Worm (Caenorhabditis elegans) whole organism, L4 larva: Measurements from ENCODE around the gene ast-1.

Source experiments
- Y105C5A.15 ChIP-seq: fragments of 200-800 bp; sonication (Bioruptor generic); IDR thresholded peaks from 2 replicates; pipeline ENCODE4 v1.3.6; 2022; ENCODE audit warnings: missing genetic modification characterization, missing compliant biosample characterization
- attf-4 ChIP-seq: sonication (generic microtip); optimal IDR thresholded peaks from 3 replicates; lab custom pipeline; 2017; ENCODE audit warnings: missing biosample characterization, missing genetic modification characterization
- ceh-20 ChIP-seq: fragments of 200-800 bp; sonication (Bioruptor generic); IDR thresholded peaks from 2 replicates; pipeline ENCODE4 v1.3.6; 2022; ENCODE audit warnings: missing genetic modification reagents, missing genetic modification characterization, missing compliant biosample characterization
- ceh-28 ChIP-seq: fragments of 150-350 bp; optimal IDR thresholded peaks from 2 replicates; lab custom pipeline; 2014; ENCODE audit warnings: missing biosample characterization, missing genetic modification reagents, missing genetic modification characterization
- ceh-62 ChIP-seq: sonication (generic microtip); optimal IDR thresholded peaks from 2 replicates; lab custom pipeline; 2017; ENCODE audit warnings: missing biosample characterization, missing genetic modification characterization
- ceh-82 ChIP-seq: sonication (generic microtip); optimal IDR thresholded peaks from 2 replicates; lab custom pipeline; 2017; ENCODE audit warnings: missing biosample characterization, missing genetic modification characterization
- egl-27 ChIP-seq: sonication (generic microtip); optimal IDR thresholded peaks from 3 replicates; lab custom pipeline; 2017; ENCODE audit warnings: missing biosample characterization, missing genetic modification reagents, missing genetic modification characterization
- mep-1 ChIP-seq: fragments of 150-350 bp; sonication (generic microtip); optimal IDR thresholded peaks from 3 replicates; lab custom pipeline; 2014; ENCODE audit warnings: missing biosample characterization, missing genetic modification characterization
- nhr-25 ChIP-seq: sonication (generic microtip); optimal IDR thresholded peaks from 2 replicates; lab custom pipeline; 2017; ENCODE audit warnings: missing genetic modification characterization, mild to moderate bottlenecking, missing compliant biosample characterization, antibody characterized with exemption, moderate library complexity, borderline replicate concordance; ENCODE audit not compliant: insufficient read depth
- nhr-77 ChIP-seq: fragments of 150-350 bp; optimal IDR thresholded peaks from 2 replicates; lab custom pipeline; 2014; ENCODE audit warnings: missing biosample characterization, missing genetic modification characterization
- pha-4 ChIP-seq, 2 experiments: fragments of 150-350 bp in 1 of 2; fragments of 200-800 bp in 1 of 2; sonication (Bioruptor generic) in 1 of 2; IDR thresholded peaks in 1 of 2; optimal IDR thresholded peaks in 1 of 2; 2 replicates each; pipeline versions ENCODE4 v1.3.6 to Lab custom; 2014 to 2022; ENCODE audit warnings: missing genetic modification characterization in 2 of 2, missing genetic modification reagents in 2 of 2, missing biosample characterization in 1 of 2, missing compliant biosample characterization in 1 of 2
- pqm-1 ChIP-seq: sonication (generic microtip); optimal IDR thresholded peaks from 2 replicates; lab custom pipeline; 2017; ENCODE audit warnings: missing biosample characterization, missing genetic modification characterization
- tra-1 ChIP-seq: fragments of 200-800 bp; sonication (Bioruptor generic); IDR thresholded peaks from 2 replicates; pipeline ENCODE4 v1.3.6; 2022; ENCODE audit warnings: missing genetic modification reagents, missing genetic modification characterization, missing compliant biosample characterization
- zag-1 ChIP-seq: fragments of 150-350 bp; optimal IDR thresholded peaks from 2 replicates; lab custom pipeline; 2014; ENCODE audit warnings: missing biosample characterization, missing genetic modification characterization

- TF ChIP-seq ceh-82 (tag; lab: Kevin White, UChicago) (no peak), nhr-77 (no peak), attf-4 (tag; lab: Kevin White, UChicago) (no peak), ceh-20 (GFP tag; lab: Robert Waterston, UW) (no peak), ceh-28 (tag; lab: Kevin White, UChicago) (no peak), pha-4 (GFP tag; IDR thresholded peaks at IDR 0.05; lab: Robert Waterston, UW) (no peak), pha-4 (tag; optimal IDR thresholded peaks at IDR 0.05; lab: Kevin White, UChicago) (no peak), pqm-1 (tag; lab: Kevin White, UChicago) (no peak), Y105C5A.15 (GFP tag; lab: Robert Waterston, UW) (no peak), nhr-25 (no peak), tra-1 (GFP tag; lab: Robert Waterston, UW) (no peak), zag-1 (tag; lab: Kevin White, UChicago) (no peak), egl-27 (no peak), ceh-62 (tag; lab: Kevin White, UChicago) (no peak), mep-1 (tag; lab: Kevin White, UChicago) (no peak)
Measured at ce11 chrII:4102723-4103122, 32.4 kb downstream of the ast-1 start.
